Worm (Caenorhabditis elegans) whole organism, late embryonic: Measurements from ENCODE around the gene F42F12.3.

Source experiments
- lim-6 ChIP-seq: sonication (generic microtip); optimal IDR thresholded peaks from 2 replicates; lab custom pipeline; 2016; ENCODE audit warnings: missing genetic modification characterization, missing compliant biosample characterization
- pqm-1 ChIP-seq: sonication (generic microtip); optimal IDR thresholded peaks from 2 replicates; lab custom pipeline; 2016; ENCODE audit warnings: missing genetic modification characterization, missing compliant biosample characterization
- sox-4 ChIP-seq: sonication (generic microtip); optimal IDR thresholded peaks from 2 replicates; lab custom pipeline; 2017; ENCODE audit warnings: mild to moderate bottlenecking, missing genetic modification characterization, inconsistent platforms, missing compliant biosample characterization

ce11 chrX:12335808-12336207 is 14.6 kb upstream of the F42F12.3 start, which contains the start of gene srd-48:
- TF ChIP-seq pqm-1 (tag; lab: Kevin White, UChicago), result no peak
- TF ChIP-seq lim-6 (tag; lab: Kevin White, UChicago), result no peak
- TF ChIP-seq sox-4 (tag; lab: Kevin White, UChicago), result no peak
